Worm (Caenorhabditis elegans) whole organism, L1 larva: ENCODE data around the gene wip-1.

ENCODE experiments used
- C16A3.4 ChIP-seq: fragments of 150-350 bp; optimal IDR thresholded peaks from 2 replicates; lab custom pipeline; 2014; ENCODE audit warnings: missing biosample characterization, missing genetic modification characterization
- aha-1 ChIP-seq: fragments of 150-350 bp; optimal IDR thresholded peaks from 2 replicates; lab custom pipeline; 2014; ENCODE audit warnings: missing biosample characterization, missing genetic modification characterization
- alr-1 ChIP-seq: fragments of 200-800 bp; sonication (Bioruptor generic); optimal IDR thresholded peaks from 2 replicates; lab custom pipeline; 2018; ENCODE audit warnings: borderline replicate concordance, mild to moderate bottlenecking, missing genetic modification characterization, missing compliant biosample characterization
- aly-2 ChIP-seq: fragments of 150-350 bp; optimal IDR thresholded peaks from 2 replicates; lab custom pipeline; 2014; ENCODE audit warnings: missing biosample characterization, missing genetic modification characterization
- ama-1 ChIP-seq: fragments of 150-350 bp; optimal IDR thresholded peaks from 2 replicates; lab custom pipeline; 2014
- ceh-63 ChIP-seq: fragments of 200-800 bp; sonication (Bioruptor generic); optimal IDR thresholded peaks from 2 replicates; lab custom pipeline; 2018; ENCODE audit warnings: mild to moderate bottlenecking, missing genetic modification characterization, missing compliant biosample characterization
- ceh-8 ChIP-seq: fragments of 200-800 bp; sonication (Bioruptor generic); optimal IDR thresholded peaks from 2 replicates; lab custom pipeline; 2018; ENCODE audit warnings: mild to moderate bottlenecking, missing genetic modification characterization, moderate library complexity, missing compliant biosample characterization
- ceh-82 ChIP-seq, 3 experiments: fragments of 150-350 bp in 1 of 3; sonication (generic microtip) in 2 of 3; optimal IDR thresholded peaks; 2 replicates each; lab custom pipeline; 2014 to 2017; ENCODE audit warnings: missing biosample characterization in 3 of 3, missing genetic modification characterization in 3 of 3
- ceh-88 ChIP-seq: fragments of 200-800 bp; sonication (Bioruptor generic); IDR thresholded peaks from 2 replicates; pipeline ENCODE4 v1.3.6; 2022; ENCODE audit warnings: missing genetic modification characterization, missing compliant biosample characterization
- dpl-1 ChIP-seq, 3 experiments: fragments of 150-350 bp in 2 of 3; sonication (generic microtip) in 1 of 3; optimal IDR thresholded peaks; 2 replicates each; lab custom pipeline; 2014 to 2017; ENCODE audit warnings: missing biosample characterization in 3 of 3, missing genetic modification characterization in 3 of 3, missing genetic modification reagents in 3 of 3
- dsc-1 ChIP-seq: sonication (generic microtip); optimal IDR thresholded peaks from 2 replicates; lab custom pipeline; 2016; ENCODE audit warnings: mild to moderate bottlenecking, missing genetic modification characterization, missing compliant biosample characterization
- efl-1 ChIP-seq, 4 experiments: fragments of 150-350 bp; optimal IDR thresholded peaks in 3 of 4; peaks in 1 of 4; 1 replicate in 1 of 4; 2 replicates in 3 of 4; lab custom pipeline; 2014; ENCODE audit warnings: missing biosample characterization in 2 of 4, missing genetic modification characterization in 2 of 4, missing genetic modification reagents in 2 of 4
- egl-13 ChIP-seq: sonication (generic microtip); optimal IDR thresholded peaks from 2 replicates; lab custom pipeline; 2016; ENCODE audit warnings: missing genotype, missing genetic modification reagents, missing genetic modification characterization, missing compliant biosample characterization
- elt-2 ChIP-seq: sonication (generic microtip); optimal IDR thresholded peaks from 2 replicates; lab custom pipeline; 2016; ENCODE audit warnings: missing genetic modification characterization, mild to moderate bottlenecking, inconsistent platforms, missing compliant biosample characterization, missing genetic modification reagents
- elt-3 ChIP-seq, 6 experiments: fragments of 150-350 bp in 1 of 6; sonication (generic microtip); optimal IDR thresholded peaks; 2 replicates each; lab custom pipeline; 2017 to 2018; ENCODE audit warnings: missing biosample characterization in 6 of 6, missing genetic modification characterization in 6 of 6, inconsistent platforms in 1 of 6
- fkh-10 ChIP-seq: sonication (generic microtip); optimal IDR thresholded peaks from 2 replicates; lab custom pipeline; 2017; ENCODE audit warnings: missing biosample characterization, missing genetic modification reagents, missing genetic modification characterization
- fkh-4 ChIP-seq: sonication (generic microtip); optimal IDR thresholded peaks from 2 replicates; lab custom pipeline; 2016; ENCODE audit warnings: missing compliant biosample characterization, missing genetic modification characterization, borderline replicate concordance
- grh-1 ChIP-seq: fragments of 200-800 bp; sonication (Bioruptor generic); IDR thresholded peaks from 2 replicates; pipeline ENCODE4 v1.3.6; 2022; ENCODE audit warnings: missing genetic modification reagents, missing genetic modification characterization, missing compliant biosample characterization
- hpl-2 ChIP-seq: fragments of 150-350 bp; optimal IDR thresholded peaks from 2 replicates; lab custom pipeline; 2014; ENCODE audit warnings: missing biosample characterization, missing genetic modification reagents, missing genetic modification characterization
- irx-1 ChIP-seq: sonication (generic microtip); optimal IDR thresholded peaks from 2 replicates; lab custom pipeline; 2016; ENCODE audit warnings: missing genetic modification characterization, missing compliant biosample characterization
- isw-1 ChIP-seq: fragments of 200-800 bp; sonication (Bioruptor generic); IDR thresholded peaks from 2 replicates; pipeline ENCODE4 v1.3.6; 2022; ENCODE audit warnings: missing genetic modification characterization, missing compliant biosample characterization
- jun-1 ChIP-seq: fragments of 150-350 bp; optimal IDR thresholded peaks from 2 replicates; lab custom pipeline; 2014; ENCODE audit warnings: missing biosample characterization, missing genetic modification reagents, missing genetic modification characterization
- lin-13 ChIP-seq: fragments of 150-350 bp; optimal IDR thresholded peaks from 2 replicates; lab custom pipeline; 2014; ENCODE audit warnings: missing biosample characterization, missing genetic modification reagents, missing genetic modification characterization
- lin-35 ChIP-seq, 2 experiments: fragments of 150-350 bp; optimal IDR thresholded peaks; 2 replicates each; lab custom pipeline; 2014; ENCODE audit warnings: missing biosample characterization in 2 of 2, missing genetic modification characterization in 2 of 2, missing genetic modification reagents in 2 of 2
- lin-39 ChIP-seq: fragments of 150-350 bp; optimal IDR thresholded peaks from 2 replicates; lab custom pipeline; 2014; ENCODE audit warnings: missing biosample characterization, missing genetic modification reagents, missing genetic modification characterization
- lir-3 ChIP-seq: sonication (generic microtip); optimal IDR thresholded peaks from 2 replicates; lab custom pipeline; 2016; ENCODE audit warnings: mild to moderate bottlenecking, missing genetic modification characterization, moderate library complexity, missing compliant biosample characterization; ENCODE audit not compliant: poor library complexity
- lsy-2 ChIP-seq, 2 experiments: fragments of 150-350 bp; optimal IDR thresholded peaks; 2 replicates each; lab custom pipeline; 2014; ENCODE audit warnings: missing biosample characterization in 2 of 2, missing genetic modification characterization in 2 of 2
- mab-9 ChIP-seq: fragments of 200-800 bp; sonication (Bioruptor generic); IDR thresholded peaks from 2 replicates; pipeline ENCODE4 v1.3.6; 2022; ENCODE audit warnings: missing genetic modification reagents, missing genetic modification characterization, missing compliant biosample characterization
- mdl-1 ChIP-seq, 2 experiments: fragments of 150-350 bp; optimal IDR thresholded peaks; 2 replicates each; lab custom pipeline; 2014 to 2017; ENCODE audit warnings: missing biosample characterization in 2 of 2, missing genetic modification characterization in 2 of 2, inconsistent platforms in 1 of 2
- mef-2 ChIP-seq: fragments of 150-350 bp; optimal IDR thresholded peaks from 2 replicates; lab custom pipeline; 2014; ENCODE audit warnings: missing biosample characterization, missing genetic modification characterization
- mep-1 ChIP-seq: fragments of 150-350 bp; optimal IDR thresholded peaks from 2 replicates; lab custom pipeline; 2014; ENCODE audit warnings: missing biosample characterization, missing genetic modification characterization
- nhr-11 ChIP-seq: fragments of 150-350 bp; optimal IDR thresholded peaks from 2 replicates; lab custom pipeline; 2014; ENCODE audit warnings: missing biosample characterization, missing genetic modification characterization
- nhr-20 ChIP-seq: sonication (generic microtip); optimal IDR thresholded peaks from 2 replicates; lab custom pipeline; 2016; ENCODE audit warnings: mild to moderate bottlenecking, missing genetic modification characterization, missing compliant biosample characterization
- nhr-28 ChIP-seq: fragments of 150-350 bp; optimal IDR thresholded peaks from 2 replicates; lab custom pipeline; 2014; ENCODE audit warnings: missing biosample characterization, missing genetic modification characterization
- nhr-47 ChIP-seq: sonication (generic microtip); optimal IDR thresholded peaks from 2 replicates; lab custom pipeline; 2016; ENCODE audit warnings: mild to moderate bottlenecking, missing genetic modification characterization, moderate library complexity, missing compliant biosample characterization
- nhr-71 ChIP-seq: sonication (generic microtip); optimal IDR thresholded peaks from 2 replicates; lab custom pipeline; 2016; ENCODE audit warnings: mild to moderate bottlenecking, missing genetic modification characterization, moderate library complexity, missing compliant biosample characterization
- nhr-77 ChIP-seq: fragments of 150-350 bp; optimal IDR thresholded peaks from 2 replicates; lab custom pipeline; 2014; ENCODE audit warnings: missing biosample characterization, missing genetic modification characterization
- nhr-90 ChIP-seq: sonication (generic microtip); optimal IDR thresholded peaks from 2 replicates; lab custom pipeline; 2016; ENCODE audit warnings: mild to moderate bottlenecking, missing genetic modification characterization, missing compliant biosample characterization; ENCODE audit not compliant: poor library complexity
- skn-1 ChIP-seq: fragments of 150-350 bp; optimal IDR thresholded peaks from 2 replicates; lab custom pipeline; 2014; ENCODE audit warnings: missing biosample characterization, missing genetic modification characterization
- snpc-4 ChIP-seq: fragments of 150-350 bp; optimal IDR thresholded peaks from 2 replicates; lab custom pipeline; 2014; ENCODE audit warnings: missing biosample characterization, missing genetic modification characterization
- snu-23 ChIP-seq: sonication (generic microtip); optimal IDR thresholded peaks from 2 replicates; lab custom pipeline; 2016; ENCODE audit warnings: missing genetic modification characterization, missing compliant biosample characterization
- sox-4 ChIP-seq: sonication (generic microtip); optimal IDR thresholded peaks from 2 replicates; lab custom pipeline; 2016; ENCODE audit warnings: missing genetic modification characterization, missing compliant biosample characterization
- sup-37 ChIP-seq: fragments of 200-800 bp; sonication (Bioruptor generic); optimal IDR thresholded peaks from 2 replicates; lab custom pipeline; 2018; ENCODE audit warnings: mild to moderate bottlenecking, missing genetic modification characterization, missing compliant biosample characterization
- swsn-7 ChIP-seq: sonication (generic microtip); optimal IDR thresholded peaks from 2 replicates; lab custom pipeline; 2016; ENCODE audit warnings: missing genetic modification characterization, missing compliant biosample characterization
- tbx-2 ChIP-seq: sonication (generic microtip); optimal IDR thresholded peaks from 2 replicates; lab custom pipeline; 2016; ENCODE audit warnings: missing genetic modification characterization, missing compliant biosample characterization
- tlp-1 ChIP-seq: fragments of 150-350 bp; optimal IDR thresholded peaks from 2 replicates; lab custom pipeline; 2014; ENCODE audit warnings: missing biosample characterization, missing genetic modification characterization
- unc-130 ChIP-seq: fragments of 150-350 bp; optimal IDR thresholded peaks from 2 replicates; lab custom pipeline; 2017; ENCODE audit warnings: missing biosample characterization, missing genetic modification characterization, inconsistent platforms
- vab-15 ChIP-seq: sonication (generic microtip); optimal IDR thresholded peaks from 2 replicates; lab custom pipeline; 2017; ENCODE audit warnings: missing genotype, mild to moderate bottlenecking, missing genetic modification characterization, missing compliant biosample characterization
- xbp-1 ChIP-seq: sonication (generic microtip); optimal IDR thresholded peaks from 2 replicates; lab custom pipeline; 2016; ENCODE audit warnings: missing genetic modification characterization, missing compliant biosample characterization
- zag-1 ChIP-seq: fragments of 150-350 bp; optimal IDR thresholded peaks from 2 replicates; lab custom pipeline; 2014; ENCODE audit warnings: missing biosample characterization, missing genetic modification characterization
- ztf-11 ChIP-seq, 2 experiments: sonication (generic microtip); optimal IDR thresholded peaks; 2 replicates each; lab custom pipeline; 2016 to 2017; ENCODE audit warnings: missing genetic modification characterization in 2 of 2, missing biosample characterization in 1 of 2, missing compliant biosample characterization in 1 of 2
- ztf-4 ChIP-seq: fragments of 150-350 bp; optimal IDR thresholded peaks from 2 replicates; lab custom pipeline; 2014; ENCODE audit warnings: missing biosample characterization, missing genetic modification characterization

wip-1 gene

DNA sequence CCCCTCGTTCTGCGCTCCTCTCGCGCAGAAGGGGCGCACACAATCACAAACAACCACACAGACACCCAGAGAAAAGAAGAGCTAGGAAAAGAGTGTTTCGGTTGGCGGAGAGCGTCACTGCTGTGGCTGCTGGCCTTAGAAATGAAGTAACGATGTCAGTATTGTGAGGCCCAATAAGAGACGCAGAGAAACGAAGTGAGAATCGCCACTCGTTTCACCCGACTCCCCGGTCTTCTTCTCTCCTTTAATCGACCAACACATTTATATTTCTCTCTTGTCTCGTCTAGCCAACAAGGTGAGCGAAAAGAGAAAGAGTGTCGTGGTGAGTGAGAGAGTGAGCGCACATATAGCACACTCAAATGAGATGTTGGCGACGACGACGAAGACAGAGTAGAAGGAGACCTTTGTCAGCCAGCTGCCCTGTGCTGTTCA is 4.5 kb upstream of the wip-1 start:
- TF ChIP-seq isw-1 (GFP tag; lab: Robert Waterston, UW): peak; percentile 75
- peak; percentile 71 for TF ChIP-seq lir-3
- peak in 1 of 2 experiments; percentile 84 for TF ChIP-seq mdl-1 (tag; optimal IDR thresholded peaks at IDR 0.05; lab: Kevin White, UChicago)
- TF ChIP-seq mep-1 (tag; lab: Kevin White, UChicago): peak; percentile 97
- peak; percentile 57 for TF ChIP-seq ceh-8 (GFP tag; lab: Kevin White, UChicago)
- TF ChIP-seq unc-130: peak; percentile 48
- peak in 3 of 6 experiments; percentile 41 to 64 (median 54) for TF ChIP-seq elt-3 (tag; optimal IDR thresholded peaks at IDR 0.05; lab: Kevin White, UChicago)
- peak; percentile 94 for TF ChIP-seq nhr-71 (tag; lab: Kevin White, UChicago)
- peak; percentile 86 for TF ChIP-seq nhr-20 (tag; lab: Kevin White, UChicago)
- TF ChIP-seq ama-1 (lab: Kevin White, UChicago): peak; percentile 15
- TF ChIP-seq lin-35 (GFP tag; optimal IDR thresholded peaks at IDR 0.05; lab: Kevin White, UChicago): peak; percentile 71 to 83
- peak; percentile 32 for TF ChIP-seq sup-37 (GFP tag; lab: Kevin White, UChicago)
- TF ChIP-seq zag-1 (tag; lab: Kevin White, UChicago): peak; percentile 77
- TF ChIP-seq egl-13 (tag; lab: Kevin White, UChicago): peak; percentile 75
- no peak for TF ChIP-seq nhr-28 (tag; lab: Kevin White, UChicago)
- TF ChIP-seq ceh-88 (GFP tag; lab: Robert Waterston, UW): peak; percentile 55; the same call in 1 of the 2 replicates
- no peak; the same call in 1 of the 2 replicates for TF ChIP-seq mab-9 (GFP tag; lab: Robert Waterston, UW)
- TF ChIP-seq C16A3.4 (tag; lab: Kevin White, UChicago): peak; percentile 80
- TF ChIP-seq lin-13 (GFP tag; lab: Kevin White, UChicago): peak; percentile 82
- peak in 1 of 2 experiments; percentile 81 for TF ChIP-seq ztf-11 (tag; optimal IDR thresholded peaks at IDR 0.05; lab: Kevin White, UChicago)
- peak; percentile 81 to 82 for TF ChIP-seq efl-1 (optimal IDR thresholded peaks at IDR 0.05; lab: Kevin White, UChicago)
- TF ChIP-seq efl-1 (GFP tag; optimal IDR thresholded peaks at IDR 0.05 in 1 of 2; lab: Kevin White, UChicago): peak; percentile 54 to 95
- no peak for TF ChIP-seq aha-1
- peak; percentile 96 for TF ChIP-seq tbx-2
- TF ChIP-seq elt-2 (tag; lab: Kevin White, UChicago): peak; percentile 44
- peak; percentile 59 for TF ChIP-seq irx-1
- TF ChIP-seq ztf-4 (tag; lab: Kevin White, UChicago): peak; percentile 73
- TF ChIP-seq swsn-7 (tag; lab: Kevin White, UChicago): peak; percentile 89
- no peak for TF ChIP-seq ceh-63
- TF ChIP-seq dpl-1 (GFP tag; optimal IDR thresholded peaks at IDR 0.05; lab: Kevin White, UChicago): peak; percentile 65 to 69 (median 65)
- peak; percentile 88 for TF ChIP-seq nhr-47 (tag; lab: Kevin White, UChicago)
- TF ChIP-seq alr-1 (tag; lab: Kevin White, UChicago): no peak
- no peak for TF ChIP-seq tlp-1
- TF ChIP-seq sox-4 (tag; lab: Kevin White, UChicago): peak; percentile 54
- TF ChIP-seq aly-2 (tag; lab: Kevin White, UChicago): peak; percentile 86
- peak; percentile 75 for TF ChIP-seq nhr-90
- TF ChIP-seq lin-39: peak; percentile 53
- TF ChIP-seq nhr-11 (tag; lab: Kevin White, UChicago): peak; percentile 37
- peak; percentile 92 for TF ChIP-seq nhr-77 (tag; lab: Kevin White, UChicago)
- TF ChIP-seq snu-23 (GFP tag; lab: Kevin White, UChicago): peak; percentile 96
- TF ChIP-seq fkh-10: peak; percentile 92
- TF ChIP-seq ceh-82 (tag; optimal IDR thresholded peaks at IDR 0.05; lab: Kevin White, UChicago): peak; percentile 57 to 83 (median 80)
- no peak for TF ChIP-seq hpl-2 (GFP tag; lab: Kevin White, UChicago)
- TF ChIP-seq skn-1 (tag; lab: Kevin White, UChicago): peak; percentile 86
- peak; percentile 85 for TF ChIP-seq xbp-1
- peak; percentile 73 for TF ChIP-seq mef-2
- peak; percentile 22 for TF ChIP-seq vab-15 (tag; lab: Kevin White, UChicago)
- TF ChIP-seq grh-1 (GFP tag; lab: Robert Waterston, UW): no peak
- TF ChIP-seq fkh-4: peak; percentile 20
- peak; percentile 75 for TF ChIP-seq snpc-4
- TF ChIP-seq dsc-1 (tag; lab: Kevin White, UChicago): peak; percentile 73
- peak; percentile 85 for TF ChIP-seq jun-1 (tag; lab: Kevin White, UChicago)
- TF ChIP-seq lsy-2 (tag; optimal IDR thresholded peaks at IDR 0.05; lab: Kevin White, UChicago): peak; percentile 83 to 91
